Fruit fly (Drosophila melanogaster): ENCODE results near the gene CG4991.
A peak's percentile ranks its signal among the peaks of the same experiment; 100 is the strongest.

The CG4991 gene

DNA sequence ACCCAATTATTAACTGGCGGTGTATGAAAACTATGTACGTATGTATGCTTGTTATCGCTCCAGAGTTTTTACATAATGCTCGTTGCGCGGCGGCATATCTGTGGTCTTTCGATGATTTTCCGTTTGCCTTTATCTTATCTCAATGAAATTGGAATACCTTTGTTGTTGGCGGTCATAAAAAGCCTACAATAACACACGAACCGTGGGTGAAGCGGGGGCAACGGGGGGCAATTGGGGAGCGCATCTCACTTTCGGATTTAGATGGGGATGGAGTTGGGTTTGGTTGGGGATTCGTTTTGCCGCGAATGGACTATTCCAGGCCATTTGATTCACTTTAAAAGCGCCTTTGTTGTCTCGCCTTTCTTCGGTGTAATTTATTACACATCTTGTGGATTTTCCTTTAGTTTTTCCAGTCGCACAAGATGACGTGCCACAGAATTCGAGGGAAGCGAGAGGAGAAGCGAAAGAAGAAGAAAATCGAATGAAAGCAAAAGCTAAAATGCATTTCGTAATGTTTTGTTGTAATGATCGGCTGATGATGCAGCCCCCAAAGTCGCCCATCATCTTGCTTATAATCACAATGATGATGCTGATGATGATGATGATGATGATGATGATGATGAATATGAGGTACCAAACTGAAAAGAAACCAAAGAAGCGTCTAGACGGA is 30.9 kb downstream of the CG4991 start:
- no peak for TF ChIP-seq dmrt93B (GFP tag; optimal IDR thresholded peaks at IDR 0.05)
- no peak for TF ChIP-seq Dif (GFP tag; optimal IDR thresholded peaks at IDR 0.05; ENCODE audit: partially characterized antibody)
- TF ChIP-seq Hnf4 (GFP tag; optimal IDR thresholded peaks at IDR 0.05): no peak
- no peak for TF ChIP-seq HLH106 (tag; optimal IDR thresholded peaks at IDR 0.05)
- TF ChIP-seq foxo (GFP tag; optimal IDR thresholded peaks at IDR 0.05): no peak
- TF ChIP-seq fru (GFP tag; optimal IDR thresholded peaks at IDR 0.05): no peak
- TF ChIP-seq Vsx2 (GFP tag; optimal IDR thresholded peaks at IDR 0.05; ENCODE audit: partially characterized antibody): no peak
- no peak for TF ChIP-seq Hr78 (GFP tag; optimal IDR thresholded peaks at IDR 0.05)
- TF ChIP-seq jim (GFP tag; optimal IDR thresholded peaks at IDR 0.05): no peak
- no peak for TF ChIP-seq Dfd (GFP tag; optimal IDR thresholded peaks at IDR 0.05)
- TF ChIP-seq h (GFP tag; optimal IDR thresholded peaks at IDR 0.05): no peak
- TF ChIP-seq sage (GFP tag; optimal IDR thresholded peaks at IDR 0.05): no peak
- TF ChIP-seq CG9705 (GFP tag; optimal IDR thresholded peaks at IDR 0.05): no peak

DNA sequence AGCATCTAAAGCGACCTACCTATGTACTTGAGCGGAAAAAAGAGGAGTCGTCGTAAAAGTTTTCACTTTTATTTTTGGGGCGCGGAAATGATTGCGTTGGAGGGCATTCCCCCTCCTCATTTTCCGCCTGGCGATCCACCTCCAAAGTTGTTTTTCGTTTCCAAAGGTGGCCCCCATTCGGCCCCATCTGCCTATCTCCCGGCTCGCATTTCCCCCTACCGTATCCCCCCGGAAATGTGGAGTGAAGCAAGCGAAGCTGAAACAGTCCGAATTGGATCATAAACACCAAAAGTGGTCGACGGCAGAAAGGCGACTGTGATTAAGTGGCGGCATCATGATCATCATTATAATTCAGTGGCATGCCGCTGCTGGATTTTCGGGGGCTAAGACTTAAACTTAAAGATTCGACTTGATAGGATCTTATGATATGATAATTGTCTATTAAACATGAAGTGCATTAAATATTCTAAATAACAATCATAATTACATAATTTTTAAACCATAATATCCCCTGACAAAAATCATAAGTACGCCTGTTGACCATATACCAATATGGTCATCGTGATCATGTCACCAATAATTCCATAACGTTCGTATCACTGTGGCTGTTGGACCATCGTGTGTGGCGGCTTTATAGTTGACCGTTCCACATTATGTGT is 32.0 kb downstream of the CG4991 start:
- TF ChIP-seq OdsH (GFP tag; optimal IDR thresholded peaks at IDR 0.05): peak; percentile 56
- no peak for TF ChIP-seq pan (optimal IDR thresholded peaks at IDR 0.05)
- TF ChIP-seq sage (GFP tag; optimal IDR thresholded peaks at IDR 0.05): peak; percentile 11
- TF ChIP-seq br (GFP tag; optimal IDR thresholded peaks at IDR 0.05): peak; percentile 48
- peak; percentile 52 for TF ChIP-seq rgr (GFP tag; optimal IDR thresholded peaks at IDR 0.05)
- TF ChIP-seq sv (GFP tag; optimal IDR thresholded peaks at IDR 0.05): peak; percentile 46
- peak; percentile 28 for TF ChIP-seq Sp1 (GFP tag; optimal IDR thresholded peaks at IDR 0.05)
- peak; percentile 54 for TF ChIP-seq h (GFP tag; optimal IDR thresholded peaks at IDR 0.05)
- TF ChIP-seq fru (GFP tag; optimal IDR thresholded peaks at IDR 0.05): peak; percentile 44
- no peak for TF ChIP-seq Rel (GFP tag; optimal IDR thresholded peaks at IDR 0.05)
- TF ChIP-seq Rel (tag; optimal IDR thresholded peaks at IDR 0.05): peak; percentile 36
- peak; percentile 47 for TF ChIP-seq psq (GFP tag; optimal IDR thresholded peaks at IDR 0.05)
- TF ChIP-seq Hnf4 (GFP tag; optimal IDR thresholded peaks at IDR 0.05): peak; percentile 14
- TF ChIP-seq HLH106 (tag; optimal IDR thresholded peaks at IDR 0.05): peak; percentile 60
- no peak for TF ChIP-seq Dif (GFP tag; optimal IDR thresholded peaks at IDR 0.05; ENCODE audit: partially characterized antibody)
- TF ChIP-seq Jra (GFP tag; optimal IDR thresholded peaks at IDR 0.05): no peak
- TF ChIP-seq ey (GFP tag; optimal IDR thresholded peaks at IDR 0.05): peak; percentile 50
- no peak for TF ChIP-seq Hr83 (GFP tag; optimal IDR thresholded peaks at IDR 0.05; ENCODE audit: poor library complexity, severe bottlenecking)
- peak in 1 of 2 experiments; percentile 63 for TF ChIP-seq foxo (GFP tag; optimal IDR thresholded peaks at IDR 0.05)

DNA sequence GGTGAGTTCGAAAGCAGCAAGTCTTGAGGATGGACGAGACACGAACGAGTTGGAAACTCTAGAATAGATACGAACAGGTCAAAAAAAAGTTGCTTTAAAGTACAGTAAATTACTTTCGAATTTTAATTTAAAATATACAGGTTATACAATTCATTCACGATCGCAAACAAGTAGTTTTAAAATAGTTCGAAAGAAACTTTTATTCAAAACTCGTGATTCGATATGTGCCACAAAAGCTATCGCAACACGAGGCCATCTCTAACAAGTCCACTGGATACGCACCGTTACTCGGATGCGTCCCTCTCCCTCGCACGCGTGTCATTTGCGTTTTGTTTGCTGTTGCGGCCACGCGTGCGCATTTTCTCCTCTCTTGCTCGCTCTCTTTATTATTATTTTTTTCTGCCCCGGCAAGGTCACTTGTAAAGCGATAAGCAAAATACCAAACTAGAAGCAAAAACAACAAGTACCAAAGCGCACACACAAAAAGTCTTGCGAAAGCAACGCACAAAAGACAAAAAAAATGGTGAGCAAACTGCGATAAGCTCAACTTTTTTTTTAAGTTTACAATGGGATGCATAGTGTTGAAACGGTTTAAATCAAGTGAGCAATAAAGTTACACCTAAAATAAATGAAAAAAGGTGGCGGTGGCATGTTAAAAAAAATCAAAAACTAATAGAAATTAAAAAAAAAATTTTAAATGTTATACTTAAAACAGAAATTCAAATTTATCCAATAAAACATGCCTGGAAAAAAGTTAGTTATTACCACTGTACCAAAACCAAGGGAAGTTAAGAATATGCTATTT is 33.6 kb downstream of the CG4991 start:
- TF ChIP-seq Myc (optimal IDR thresholded peaks at IDR 0.05): no peak
- no peak for TF ChIP-seq Abd-B (GFP tag; optimal IDR thresholded peaks at IDR 0.05)
- TF ChIP-seq lola (GFP tag; optimal IDR thresholded peaks at IDR 0.05): no peak
- no peak for TF ChIP-seq jim (GFP tag; optimal IDR thresholded peaks at IDR 0.05)
- TF ChIP-seq psq (GFP tag; optimal IDR thresholded peaks at IDR 0.05): peak; percentile 1
- TF ChIP-seq pan (optimal IDR thresholded peaks at IDR 0.05): no peak
- TF ChIP-seq foxo (GFP tag; optimal IDR thresholded peaks at IDR 0.05): peak in 1 of 2 experiments; percentile 24
- no peak for TF ChIP-seq sage (GFP tag; optimal IDR thresholded peaks at IDR 0.05)
- no peak for TF ChIP-seq dl (GFP tag; optimal IDR thresholded peaks at IDR 0.05; ENCODE audit: insufficient read depth in 1 of 2, partially characterized antibody in 2 of 2)
- no peak for TF ChIP-seq Sp1 (GFP tag; optimal IDR thresholded peaks at IDR 0.05)
- peak; percentile 23 for TF ChIP-seq OdsH (GFP tag; optimal IDR thresholded peaks at IDR 0.05)
- TF ChIP-seq dsf (GFP tag; optimal IDR thresholded peaks at IDR 0.05; ENCODE audit: borderline replicate concordance): no peak
- no peak for TF ChIP-seq Dif (GFP tag; optimal IDR thresholded peaks at IDR 0.05; ENCODE audit: partially characterized antibody)
- no peak for TF ChIP-seq brk (GFP tag; optimal IDR thresholded peaks at IDR 0.05)
- peak; percentile 46 for TF ChIP-seq h (GFP tag; optimal IDR thresholded peaks at IDR 0.05)
- no peak for TF ChIP-seq Dfd (GFP tag; optimal IDR thresholded peaks at IDR 0.05)
- peak; percentile 11 for TF ChIP-seq rgr (GFP tag; optimal IDR thresholded peaks at IDR 0.05)
- peak; percentile 68 for TF ChIP-seq woc (GFP tag; optimal IDR thresholded peaks at IDR 0.05)
- TF ChIP-seq usp (GFP tag; optimal IDR thresholded peaks at IDR 0.05): no peak
- no peak for TF ChIP-seq Mio (GFP tag; optimal IDR thresholded peaks at IDR 0.05)
- no peak for TF ChIP-seq Hr78 (GFP tag; optimal IDR thresholded peaks at IDR 0.05)
- TF ChIP-seq GATAd (GFP tag; optimal IDR thresholded peaks at IDR 0.05): no peak
- no peak for TF ChIP-seq sv (GFP tag; optimal IDR thresholded peaks at IDR 0.05)
- no peak for TF ChIP-seq Vsx2 (GFP tag; optimal IDR thresholded peaks at IDR 0.05; ENCODE audit: partially characterized antibody)
- no peak for TF ChIP-seq tai (GFP tag; optimal IDR thresholded peaks at IDR 0.05)
- TF ChIP-seq Hnf4 (GFP tag; optimal IDR thresholded peaks at IDR 0.05): no peak
- peak; percentile 44 for TF ChIP-seq fru (GFP tag; optimal IDR thresholded peaks at IDR 0.05)
- no peak for TF ChIP-seq CrebA (GFP tag; optimal IDR thresholded peaks at IDR 0.05; ENCODE audit: borderline replicate concordance)
- TF ChIP-seq dmrt93B (GFP tag; optimal IDR thresholded peaks at IDR 0.05): no peak
- no peak for TF ChIP-seq N (GFP tag; optimal IDR thresholded peaks at IDR 0.05)
- no peak for TF ChIP-seq CG32264 (GFP tag; optimal IDR thresholded peaks at IDR 0.05)
- TF ChIP-seq br (GFP tag; optimal IDR thresholded peaks at IDR 0.05): peak; percentile 5
- TF ChIP-seq CG9705 (GFP tag; optimal IDR thresholded peaks at IDR 0.05): no peak
- peak; percentile 19 for TF ChIP-seq HLH106 (tag; optimal IDR thresholded peaks at IDR 0.05)
- TF ChIP-seq Jra (GFP tag; optimal IDR thresholded peaks at IDR 0.05): no peak
